Fruit fly (Drosophila melanogaster) whole organism, prepupa: ENCODE measurements around the gene CG12061.

Experiments used
- CG10669 ChIP-seq: fragments of 200-800 bp; sonication (Bioruptor generic); optimal IDR thresholded peaks from 3 replicates; lab custom pipeline; 2018; ENCODE audit warnings: missing biosample characterization, mild to moderate bottlenecking, missing genetic modification characterization, moderate library complexity
- CG8119 ChIP-seq: fragments of 200-800 bp; sonication (Bioruptor generic); IDR thresholded peaks from 3 replicates; pipeline ENCODE4 v1.3.6; 2022; ENCODE audit warnings: missing biosample characterization, missing genetic modification characterization
- Eip78C ChIP-seq: fragments of 200-800 bp; sonication (Bioruptor generic); peaks from one replicate; lab custom pipeline; 2016; ENCODE audit warnings: missing biosample characterization, missing genetic modification characterization
- Hr38 ChIP-seq: sonication (Bioruptor generic); optimal IDR thresholded peaks from 2 replicates; lab custom pipeline; 2016; ENCODE audit warnings: missing biosample characterization, missing genetic modification characterization
- fd85E ChIP-seq: fragments of 200-800 bp; sonication (Bioruptor generic); optimal IDR thresholded peaks from 3 replicates; lab custom pipeline; 2016; ENCODE audit warnings: missing biosample characterization, missing genetic modification characterization

DNA sequence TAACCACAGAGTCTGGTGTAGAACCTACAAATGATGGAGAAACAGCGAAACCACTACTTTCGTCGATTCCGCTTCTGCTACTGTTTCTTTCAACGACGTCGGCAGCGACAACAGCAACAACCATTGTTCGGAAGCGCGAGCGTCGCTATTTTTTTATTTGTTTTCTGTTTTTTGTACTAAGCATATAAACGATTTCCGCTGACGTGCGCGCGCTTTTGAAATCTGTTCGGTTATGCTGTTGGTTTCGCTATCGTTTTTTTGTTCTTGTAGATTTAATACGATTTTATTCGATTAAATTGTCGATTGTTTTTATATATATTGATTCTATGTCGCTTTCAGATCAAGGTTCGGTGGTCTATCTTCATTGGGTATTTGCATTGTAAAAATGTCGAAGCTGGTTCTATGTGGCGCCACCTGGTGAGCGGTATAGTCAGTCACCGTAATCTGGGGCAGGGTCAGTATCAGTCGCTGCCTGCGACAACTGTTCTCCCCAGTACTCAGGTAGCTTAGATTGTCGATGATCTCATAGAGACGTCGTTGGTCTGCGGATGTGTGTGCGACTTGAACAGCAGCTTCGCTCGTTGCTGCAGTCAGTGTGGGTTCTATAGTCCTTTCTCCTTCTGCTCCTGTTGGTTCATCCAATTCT is 53.3 kb downstream of the CG12061 start:
- TF ChIP-seq CG10669 (GFP tag; lab: Kevin White, UChicago), result no peak
- no peak for TF ChIP-seq fd85E (GFP tag; lab: Kevin White, UChicago)
- TF ChIP-seq CG8119 (GFP tag; lab: Robert Waterston, UW), result no peak
- TF ChIP-seq Hr38 (GFP tag; lab: Kevin White, UChicago), result no peak
- no peak for TF ChIP-seq Eip78C
